Fruit fly (Drosophila melanogaster) whole organism, wandering third instar larva: Measurements from ENCODE around the gene CG15725.

ENCODE experiments used
- Hr83 ChIP-seq: fragments of 200-300 bp; sonication (Bioruptor generic); optimal IDR thresholded peaks from 2 replicates; lab custom pipeline; 2016; ENCODE audit warnings: missing biosample characterization, mild to moderate bottlenecking, missing genetic modification characterization, moderate library complexity; ENCODE audit not compliant: poor library complexity, severe bottlenecking
- Sp1 ChIP-seq: fragments of 200-800 bp; sonication (Bioruptor generic); optimal IDR thresholded peaks from 3 replicates; lab custom pipeline; 2019; ENCODE audit warnings: missing biosample characterization, mild to moderate bottlenecking, missing genetic modification characterization, moderate library complexity
- h ChIP-seq: fragments of 200-800 bp; sonication (Bioruptor generic); optimal IDR thresholded peaks from 3 replicates; lab custom pipeline; 2016; ENCODE audit warnings: missing biosample characterization, mild to moderate bottlenecking, missing genetic modification characterization
- sv ChIP-seq: fragments of 200-800 bp; sonication (Bioruptor generic); optimal IDR thresholded peaks from 3 replicates; lab custom pipeline; 2016; ENCODE audit warnings: missing biosample characterization, missing genetic modification characterization

DNA sequence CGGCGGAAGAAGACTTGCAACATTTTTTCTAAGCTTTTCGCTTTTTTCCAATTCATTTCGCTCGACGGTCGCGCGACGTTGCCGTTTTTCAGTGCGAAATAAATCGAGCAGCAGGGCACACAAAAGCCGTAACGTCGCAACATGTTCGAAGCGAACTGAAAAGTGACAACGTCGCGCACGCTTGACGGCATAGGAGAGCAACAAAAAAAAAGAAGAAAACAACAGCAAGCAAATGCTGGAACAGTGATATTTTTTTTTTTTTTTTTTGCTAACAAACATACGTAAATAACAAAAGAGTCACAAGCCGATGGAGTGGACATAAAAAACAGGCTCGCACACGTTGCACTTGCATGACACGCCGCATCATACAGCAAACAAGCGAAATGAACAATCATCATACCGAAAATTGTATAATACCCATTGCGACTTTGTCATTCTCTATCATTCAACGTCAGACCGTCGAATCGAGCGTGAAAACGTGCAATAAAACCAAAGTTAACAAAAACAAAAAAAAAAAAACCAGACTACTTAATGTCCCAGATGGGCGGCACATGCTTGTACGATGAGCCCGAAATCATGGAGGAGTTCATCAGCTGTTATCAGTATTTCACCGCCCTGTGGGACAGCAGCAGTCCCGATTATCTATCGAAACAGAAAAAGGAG, 38.5 kb downstream of the CG15725 start, which contains the start of gene CG4004:
- TF ChIP-seq Sp1 (GFP tag; lab: Kevin White, UChicago), result peak; percentile 7
- TF ChIP-seq Hr83, result no peak
- peak; percentile 35 for TF ChIP-seq h
- TF ChIP-seq sv, result no peak
